Worm (Caenorhabditis elegans): ENCODE data around the gene sfxn-5.

sfxn-5 gene

DNA sequence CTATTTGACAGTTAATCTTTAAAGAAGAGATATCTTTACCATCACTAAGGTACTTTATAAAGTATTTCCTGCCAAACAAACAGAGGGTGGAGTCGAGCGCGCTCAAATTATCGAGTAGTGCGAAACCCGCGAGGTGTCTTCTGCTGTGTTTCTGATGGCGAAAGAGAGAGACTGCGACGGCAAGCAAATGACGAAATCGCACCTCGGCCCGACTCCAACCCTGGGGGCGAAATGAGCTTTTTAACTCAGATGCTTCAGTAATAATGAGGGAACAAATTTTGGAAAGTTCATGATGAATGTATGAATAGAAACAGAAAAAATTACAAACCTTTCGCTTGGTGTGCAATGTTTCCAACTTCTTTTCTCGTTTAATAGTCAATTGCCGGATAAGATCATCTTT lies 13.3 kb downstream of the sfxn-5 start (continued):
- TF ChIP-seq crh-2 (tag; optimal IDR thresholded peaks at IDR 0.05) (peak; percentile 69), egl-27 (tag; optimal IDR thresholded peaks at IDR 0.05) (peak; percentile 63), aly-2 (tag; optimal IDR thresholded peaks at IDR 0.05) (no peak), elt-1 (tag; optimal IDR thresholded peaks at IDR 0.05) (no peak), ztf-11 (tag; optimal IDR thresholded peaks at IDR 0.05) (no peak), ceh-16 (tag; optimal IDR thresholded peaks at IDR 0.05) (peak; percentile 12), gmeb-1 (tag; optimal IDR thresholded peaks at IDR 0.05) (peak; percentile 74), unc-39 (tag; optimal IDR thresholded peaks at IDR 0.05) (no peak), lin-13 (GFP tag; optimal IDR thresholded peaks at IDR 0.05) (peak; percentile 71), nhr-23 (tag; optimal IDR thresholded peaks at IDR 0.05) (no peak), unc-55 (GFP tag; optimal IDR thresholded peaks at IDR 0.05) (peak; percentile 64), mdl-1 (tag; optimal IDR thresholded peaks at IDR 0.05) (peak; percentile 24 to 34)

DNA sequence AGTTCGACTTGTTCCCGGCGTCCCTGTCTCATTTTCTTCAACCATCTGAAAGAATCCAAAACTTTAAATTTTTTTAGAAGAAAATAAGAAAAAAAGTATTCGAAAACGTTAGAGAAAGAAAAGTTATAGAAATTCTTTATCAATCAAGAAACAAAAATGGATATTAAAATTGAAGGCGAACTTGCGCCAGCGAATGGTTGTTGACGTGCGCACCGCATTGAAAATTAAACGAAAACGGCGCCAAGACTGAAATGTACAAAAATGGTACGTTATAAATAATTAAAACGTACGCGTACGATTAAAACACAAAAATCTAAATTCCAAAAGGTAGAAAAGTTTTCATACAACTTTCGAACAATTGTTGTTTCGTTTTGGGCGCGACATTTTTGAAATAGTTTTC lies 18.0 kb downstream of the sfxn-5 start, which contains the start of gene K02C4.3:
Gene K02C4.3, minus strand, starts transcription at position 51 of the 400 bp plus-strand sequence.
- peak; percentile 52 for TF ChIP-seq lin-11 (tag; optimal IDR thresholded peaks at IDR 0.05)
- TF ChIP-seq ztf-11 (tag; optimal IDR thresholded peaks at IDR 0.05), result no peak
- peak; percentile 40 for TF ChIP-seq mab-5 (tag; optimal IDR thresholded peaks at IDR 0.05)
- TF ChIP-seq ztf-4 (tag; optimal IDR thresholded peaks at IDR 0.05), result peak; percentile 51
- no peak for TF ChIP-seq R02D3.7 (tag; optimal IDR thresholded peaks at IDR 0.05)
- TF ChIP-seq lin-13 (GFP tag; optimal IDR thresholded peaks at IDR 0.05), result peak; percentile 65
- TF ChIP-seq crh-2 (tag; optimal IDR thresholded peaks at IDR 0.05), result peak; percentile 83
- peak; percentile 61 to 87 for TF ChIP-seq lsy-2 (tag; optimal IDR thresholded peaks at IDR 0.05)
- TF ChIP-seq elt-3 (tag; optimal IDR thresholded peaks at IDR 0.05), result no peak
- TF ChIP-seq fos-1 (tag; optimal IDR thresholded peaks at IDR 0.05), result peak; percentile 53
- peak; percentile 64 for TF ChIP-seq nhr-129 (tag; optimal IDR thresholded peaks at IDR 0.05)
- peak; percentile 16 for TF ChIP-seq nhr-6 (tag; optimal IDR thresholded peaks at IDR 0.05)
- TF ChIP-seq snpc-4 (tag; optimal IDR thresholded peaks at IDR 0.05), result peak; percentile 87
- peak; percentile 80 for TF ChIP-seq sma-9 (GFP tag; optimal IDR thresholded peaks at IDR 0.05)
- no peak for TF ChIP-seq sma-9 (tag; optimal IDR thresholded peaks at IDR 0.05)
- TF ChIP-seq zag-1 (tag; optimal IDR thresholded peaks at IDR 0.05), result no peak
- TF ChIP-seq gmeb-1 (tag; optimal IDR thresholded peaks at IDR 0.05), result peak; percentile 92
- peak; percentile 81 for TF ChIP-seq C34F6.9 (tag; optimal IDR thresholded peaks at IDR 0.05)
- TF ChIP-seq F13H6.1 (tag; optimal IDR thresholded peaks at IDR 0.05), result peak; percentile 55
- TF ChIP-seq sma-3 (GFP tag; optimal IDR thresholded peaks at IDR 0.05), result peak; percentile 63
- no peak for TF ChIP-seq aly-2 (tag; optimal IDR thresholded peaks at IDR 0.05)
- TF ChIP-seq unc-55 (GFP tag; optimal IDR thresholded peaks at IDR 0.05), result peak; percentile 69
- peak; percentile 66 for TF ChIP-seq nhr-25 (tag; optimal IDR thresholded peaks at IDR 0.05)
- no peak for TF ChIP-seq blmp-1 (tag; optimal IDR thresholded peaks at IDR 0.05; ENCODE audit: insufficient read depth)
- peak; percentile 24 for TF ChIP-seq sem-4 (tag; optimal IDR thresholded peaks at IDR 0.05)
- peak; percentile 51 for TF ChIP-seq nhr-21 (tag; optimal IDR thresholded peaks at IDR 0.05)

DNA sequence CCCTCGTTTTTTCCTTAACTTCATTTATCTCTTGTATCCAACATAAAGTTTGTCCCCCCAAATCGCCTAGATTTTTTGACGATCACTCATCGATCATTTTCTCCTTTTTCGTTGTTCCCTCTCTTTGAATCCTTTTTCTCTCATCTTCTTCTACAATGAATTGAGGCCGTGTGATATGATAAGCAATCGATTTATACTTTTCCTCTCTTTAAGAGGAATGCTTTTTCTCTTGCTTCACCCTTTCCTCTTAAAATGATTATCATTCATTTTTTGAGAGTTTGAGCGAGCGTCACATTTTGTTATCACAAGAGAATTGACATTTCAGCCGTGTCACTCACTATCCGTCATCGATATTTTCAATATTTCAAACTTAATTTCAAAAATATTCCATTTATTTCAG lies 26.8 kb downstream of the sfxn-5 start, which contains the start of gene K02C4.5:
Gene K02C4.5, plus strand, starts transcription at position 395 of the 400 bp plus-strand sequence.
- TF ChIP-seq Y55F3AM.14 (GFP tag; optimal IDR thresholded peaks at IDR 0.05) (no peak), fos-1 (tag; optimal IDR thresholded peaks at IDR 0.05) (peak; percentile 98), crh-2 (tag; optimal IDR thresholded peaks at IDR 0.05) (peak; percentile 48), elt-1 (tag; optimal IDR thresholded peaks at IDR 0.05) (no peak), skn-1 (tag; optimal IDR thresholded peaks at IDR 0.05) (peak; percentile 11)

DNA sequence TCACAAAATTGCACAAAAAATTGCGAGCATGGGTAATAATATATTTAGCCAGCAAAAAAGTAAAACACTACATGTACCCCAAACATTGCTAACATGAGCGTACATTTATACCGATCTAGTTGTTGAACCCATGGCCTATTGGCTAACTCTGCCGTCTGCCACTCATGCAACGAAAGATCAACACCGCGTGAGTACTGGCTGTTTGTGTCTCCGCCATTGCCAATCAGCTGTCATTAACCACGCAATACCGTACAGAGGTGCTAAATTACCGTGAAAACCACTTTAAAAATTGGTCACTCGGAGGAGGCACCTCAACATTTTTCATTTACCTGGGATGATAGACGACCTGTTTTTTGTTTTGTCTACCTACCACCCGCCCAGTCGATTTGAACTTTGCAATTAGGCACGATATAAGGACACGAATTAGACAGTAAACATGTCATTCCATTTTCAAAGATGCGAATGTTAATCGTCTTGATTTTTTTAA lies 29.5 kb downstream of the sfxn-5 start, which contains the start of gene K02C4.2:
Gene K02C4.2, plus strand, starts transcription at position 437 of the 487 bp plus-strand sequence.
- peak; percentile 12 to 73 for TF ChIP-seq lsy-2 (tag; optimal IDR thresholded peaks at IDR 0.05)
- peak; percentile 36 for TF ChIP-seq zag-1 (tag; optimal IDR thresholded peaks at IDR 0.05)
- TF ChIP-seq elt-3 (tag; optimal IDR thresholded peaks at IDR 0.05), result no peak
- TF ChIP-seq nhr-10 (tag; optimal IDR thresholded peaks at IDR 0.05), result no peak
- no peak for TF ChIP-seq nhr-237 (tag; optimal IDR thresholded peaks at IDR 0.05)
- TF ChIP-seq nhr-21 (tag; optimal IDR thresholded peaks at IDR 0.05), result peak; percentile 85
- no peak for TF ChIP-seq alr-1 (tag; optimal IDR thresholded peaks at IDR 0.05)
- TF ChIP-seq gmeb-1 (tag; optimal IDR thresholded peaks at IDR 0.05), result peak; percentile 74
- no peak for TF ChIP-seq ztf-4 (tag; optimal IDR thresholded peaks at IDR 0.05)
- TF ChIP-seq egl-27 (tag; optimal IDR thresholded peaks at IDR 0.05), result no peak
- no peak for TF ChIP-seq peb-1 (tag; optimal IDR thresholded peaks at IDR 0.05)
- TF ChIP-seq lin-11 (tag; optimal IDR thresholded peaks at IDR 0.05), result peak; percentile 42
- no peak for TF ChIP-seq mbf-1 (tag; optimal IDR thresholded peaks at IDR 0.05)
- peak; percentile 69 for TF ChIP-seq sem-4 (tag; optimal IDR thresholded peaks at IDR 0.05)
- TF ChIP-seq nhr-129 (tag; optimal IDR thresholded peaks at IDR 0.05), result peak; percentile 95
- TF ChIP-seq R02D3.7 (tag; optimal IDR thresholded peaks at IDR 0.05), result no peak
- no peak for TF ChIP-seq ZK546.5 (tag; optimal IDR thresholded peaks at IDR 0.05)
- TF ChIP-seq nhr-77 (tag; optimal IDR thresholded peaks at IDR 0.05), result peak; percentile 16
- TF ChIP-seq nhr-6 (tag; optimal IDR thresholded peaks at IDR 0.05), result no peak
- peak; percentile 90 for TF ChIP-seq fos-1 (tag; optimal IDR thresholded peaks at IDR 0.05)
- peak; percentile 73 for TF ChIP-seq nhr-25 (tag; optimal IDR thresholded peaks at IDR 0.05)
- no peak for TF ChIP-seq lin-39 (tag; optimal IDR thresholded peaks at IDR 0.05)
- no peak for TF ChIP-seq unc-39 (tag; optimal IDR thresholded peaks at IDR 0.05)
- TF ChIP-seq aly-2 (tag; optimal IDR thresholded peaks at IDR 0.05), result no peak
- peak; percentile 78 for TF ChIP-seq sma-9 (GFP tag; optimal IDR thresholded peaks at IDR 0.05)
- no peak for TF ChIP-seq sma-9 (tag; optimal IDR thresholded peaks at IDR 0.05)
- TF ChIP-seq crh-2 (tag; optimal IDR thresholded peaks at IDR 0.05), result peak; percentile 80
- TF ChIP-seq ceh-16 (tag; optimal IDR thresholded peaks at IDR 0.05), result peak; percentile 57
- TF ChIP-seq skn-1 (tag; optimal IDR thresholded peaks at IDR 0.05), result no peak
- TF ChIP-seq blmp-1 (tag; optimal IDR thresholded peaks at IDR 0.05; ENCODE audit: insufficient read depth), result peak; percentile 36
- TF ChIP-seq ceh-82 (tag; optimal IDR thresholded peaks at IDR 0.05), result no peak
- no peak for TF ChIP-seq unc-62 (GFP tag; optimal IDR thresholded peaks at IDR 0.05)
